Fruit fly (Drosophila melanogaster): ENCODE results near the gene CG32483.

Gene CG32483

DNA sequence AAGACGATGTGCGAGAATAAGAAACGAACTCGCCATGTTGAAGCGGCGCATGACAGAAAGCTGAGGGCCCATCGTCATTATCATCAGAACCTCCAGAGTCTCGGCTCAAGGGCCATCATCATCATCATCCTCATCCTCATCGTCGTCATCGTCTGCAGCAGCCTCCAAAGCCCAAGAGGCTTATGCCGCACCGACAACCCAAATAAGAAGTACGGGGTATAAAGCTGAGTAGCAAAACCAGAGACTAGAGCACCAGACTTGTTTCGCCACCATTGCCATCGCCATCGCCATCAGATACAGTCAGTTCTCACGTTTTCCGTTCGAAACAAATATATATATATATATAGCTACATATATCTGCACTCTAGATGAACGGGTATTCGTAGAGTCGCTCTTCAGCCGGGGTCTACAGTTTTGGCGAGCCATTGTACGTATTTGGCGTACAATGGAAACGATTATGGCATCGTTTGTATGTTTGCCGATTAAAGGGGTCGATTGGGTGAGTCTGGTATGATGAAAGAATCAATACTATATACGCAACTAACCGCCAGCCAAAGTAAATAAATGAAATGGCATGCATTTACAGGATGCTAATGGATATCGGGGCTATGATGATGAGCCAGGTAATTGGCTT lies 13.4 kb upstream of the CG32483 start:
- no peak for TF ChIP-seq noc (tag; optimal IDR thresholded peaks at IDR 0.05)

DNA sequence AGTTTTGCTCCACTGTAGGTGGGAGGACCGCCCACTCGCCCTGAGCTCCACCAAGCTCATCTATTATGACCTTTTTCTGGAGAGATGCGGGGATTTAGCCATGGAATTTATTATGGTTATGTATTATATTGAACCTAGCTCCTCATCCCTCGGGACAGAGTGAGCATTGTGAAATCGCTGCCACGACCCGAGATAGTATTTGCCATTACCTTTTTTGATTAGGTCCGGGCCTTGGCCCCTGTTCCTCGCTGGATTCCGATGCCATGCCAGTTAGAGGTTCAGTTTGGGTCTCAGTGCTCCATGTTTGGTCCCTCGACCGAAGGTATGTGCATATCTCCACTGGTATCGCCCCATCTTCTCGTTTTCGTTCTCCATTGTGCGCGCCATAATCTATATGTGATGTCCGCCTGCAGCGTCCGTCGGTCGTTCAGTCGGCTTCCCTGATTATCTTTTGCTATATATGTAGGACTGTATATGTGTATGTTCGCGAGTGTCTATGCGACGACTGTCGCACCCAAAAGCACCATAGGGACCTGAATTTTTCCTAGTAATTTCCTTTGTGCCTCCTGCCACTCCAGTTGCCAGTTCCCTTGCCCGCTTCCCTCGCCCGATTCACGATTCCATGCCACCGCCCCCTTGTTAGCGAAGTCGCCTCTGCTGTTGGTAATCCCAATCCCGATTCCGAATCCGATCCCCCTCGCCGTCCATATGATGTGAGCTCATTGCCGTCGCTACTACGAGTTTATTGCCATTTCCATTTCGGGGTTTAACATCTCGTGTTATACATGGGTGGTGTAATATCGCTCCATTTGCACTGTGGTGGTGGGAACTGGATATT lies 12.1 kb upstream of the CG32483 start:
- no peak for TF ChIP-seq noc (tag; optimal IDR thresholded peaks at IDR 0.05)

dm6 chr3L:700160-700917 lies 10.5 kb upstream of the CG32483 start:
- TF ChIP-seq noc (tag; optimal IDR thresholded peaks at IDR 0.05) = peak; percentile 43

dm6 chr3L:699368-700150 lies 9.7 kb upstream of the CG32483 start:
- no peak for TF ChIP-seq noc (tag; optimal IDR thresholded peaks at IDR 0.05)

DNA sequence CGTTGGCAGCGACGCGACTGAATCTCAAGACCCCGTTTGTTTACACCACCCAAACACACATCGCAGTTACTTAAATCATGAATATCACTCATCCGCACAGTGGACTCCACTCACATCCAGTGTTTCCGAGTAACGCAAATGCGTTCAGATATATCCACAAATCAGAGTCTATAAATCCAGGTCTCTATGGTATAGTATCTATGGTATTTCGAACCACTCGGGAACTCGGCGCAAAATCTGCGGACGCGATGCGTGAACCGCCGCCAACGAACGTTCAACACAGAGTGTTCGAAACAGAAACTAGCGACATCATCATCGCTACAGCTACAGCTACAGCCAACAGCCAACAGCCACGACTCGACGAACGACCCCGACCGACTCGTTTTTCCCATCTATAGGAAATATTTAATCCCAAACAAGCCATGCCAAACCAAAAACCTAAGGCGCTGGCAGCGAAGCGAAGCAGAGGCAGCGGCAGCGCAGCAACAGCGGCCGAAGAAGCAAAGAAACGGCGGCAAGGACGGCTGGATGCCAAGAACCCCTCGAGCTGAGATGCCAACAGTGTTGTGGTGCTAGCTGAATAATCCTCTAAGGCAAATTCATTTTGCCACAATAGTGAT lies 9.0 kb upstream of the CG32483 start, which contains the start of gene CG13894:
CG13894 (minus strand) TSS at position 397 of the 620 bp plus-strand sequence.
- no peak for TF ChIP-seq noc (tag; optimal IDR thresholded peaks at IDR 0.05)

- no peak for TF ChIP-seq noc (tag; optimal IDR thresholded peaks at IDR 0.05)
These were observed 7.8 kb upstream of the CG32483 start for dm6 chr3L:697724-698123.

DNA sequence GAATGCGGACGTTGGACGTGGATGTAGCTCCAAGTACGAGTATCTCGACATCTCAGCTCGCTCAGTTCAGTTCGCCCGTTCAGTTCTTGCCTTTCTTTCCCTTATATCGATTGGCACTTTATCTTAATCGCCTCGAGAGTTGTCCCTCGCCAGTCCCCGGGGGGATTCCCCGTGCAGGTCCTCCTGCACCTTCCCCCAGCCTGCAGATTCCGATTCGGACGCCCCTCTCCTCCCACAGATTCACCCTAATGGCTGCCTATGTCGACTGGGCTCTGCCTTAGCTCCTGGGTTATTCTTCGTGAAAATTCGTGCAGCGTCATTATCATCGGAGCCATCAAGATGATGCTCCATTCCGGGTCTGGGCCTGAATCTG lies 7.2 kb upstream of the CG32483 start:
- TF ChIP-seq noc (tag; optimal IDR thresholded peaks at IDR 0.05) = no peak

dm6 chr3L:696404-697054 lies 6.6 kb upstream of the CG32483 start:
- peak; percentile 85 for TF ChIP-seq noc (tag; optimal IDR thresholded peaks at IDR 0.05)

DNA sequence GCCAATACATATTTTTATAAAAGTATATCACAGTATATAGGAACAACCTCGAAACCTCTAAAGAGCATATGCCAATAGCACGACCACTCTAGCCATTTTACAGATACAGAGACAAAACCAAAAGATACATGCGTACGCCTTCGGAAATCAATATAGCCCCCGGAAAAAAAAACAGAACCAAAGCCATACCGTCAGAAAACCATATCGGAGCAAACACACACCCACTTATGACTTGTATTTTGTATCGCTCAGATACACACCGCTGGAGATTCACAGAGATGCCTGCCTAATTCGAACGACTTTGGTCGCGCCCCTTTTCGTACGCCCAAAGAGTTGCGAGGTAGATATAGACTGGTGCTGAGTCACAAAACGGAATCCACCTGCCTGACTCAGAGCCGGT lies 5.6 kb upstream of the CG32483 start:
- TF ChIP-seq noc (tag; optimal IDR thresholded peaks at IDR 0.05) = no peak

DNA sequence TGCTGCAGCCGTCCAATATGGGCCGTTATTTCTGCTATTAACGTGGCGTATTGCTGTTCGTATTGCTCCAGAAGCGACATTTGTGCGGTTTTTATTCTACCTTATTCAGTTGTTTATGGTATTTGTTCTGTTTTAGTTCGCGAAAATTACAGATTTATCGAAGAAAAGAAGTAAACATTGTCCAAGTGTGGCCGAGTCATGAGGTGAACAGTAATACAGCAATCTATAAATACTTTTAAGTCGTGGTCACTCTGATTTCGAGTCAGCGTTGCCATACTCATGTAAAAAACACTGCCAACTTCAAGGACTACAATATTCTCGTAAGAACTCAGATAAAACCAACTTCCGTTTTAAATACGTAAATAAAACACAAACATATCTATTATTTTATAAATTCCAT lies 2.8 kb upstream of the CG32483 start, which contains the start of gene Vti1a:
Vti1a (minus strand) TSS at position 221 of the 400 bp plus-strand sequence.
- TF ChIP-seq noc (tag; optimal IDR thresholded peaks at IDR 0.05) = no peak

DNA sequence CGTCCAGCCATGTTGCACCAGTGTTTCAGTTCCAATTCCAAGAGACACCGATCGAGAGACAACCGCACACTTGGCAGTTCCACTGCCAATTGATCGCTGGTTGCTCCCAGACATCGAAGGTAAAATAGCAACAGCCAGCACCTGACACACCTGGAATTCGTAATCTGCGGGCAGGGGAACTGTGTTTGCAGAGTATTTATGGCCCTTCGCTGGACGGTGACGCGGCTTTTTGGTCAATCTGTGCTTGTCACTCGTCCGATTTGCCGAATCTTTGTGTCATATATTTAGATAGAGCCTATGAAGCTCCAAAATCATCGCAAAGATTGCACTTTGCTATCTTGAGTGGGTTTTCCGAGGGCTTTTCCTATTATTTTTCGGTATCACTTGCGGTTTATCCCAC lies 2.0 kb downstream of the CG32483 start, which contains the start of gene hiro:
hiro (minus strand) TSS at position 101 of the 400 bp plus-strand sequence.
- TF ChIP-seq noc (tag; optimal IDR thresholded peaks at IDR 0.05) = peak; percentile 21

dm6 chr3L:685441-685804 lies 4.5 kb downstream of the CG32483 start, which contains the start of gene ebd1:
Gene ebd1, minus strand, starts transcription at chr3L:685549.
- TF ChIP-seq noc (tag; optimal IDR thresholded peaks at IDR 0.05) = no peak

DNA sequence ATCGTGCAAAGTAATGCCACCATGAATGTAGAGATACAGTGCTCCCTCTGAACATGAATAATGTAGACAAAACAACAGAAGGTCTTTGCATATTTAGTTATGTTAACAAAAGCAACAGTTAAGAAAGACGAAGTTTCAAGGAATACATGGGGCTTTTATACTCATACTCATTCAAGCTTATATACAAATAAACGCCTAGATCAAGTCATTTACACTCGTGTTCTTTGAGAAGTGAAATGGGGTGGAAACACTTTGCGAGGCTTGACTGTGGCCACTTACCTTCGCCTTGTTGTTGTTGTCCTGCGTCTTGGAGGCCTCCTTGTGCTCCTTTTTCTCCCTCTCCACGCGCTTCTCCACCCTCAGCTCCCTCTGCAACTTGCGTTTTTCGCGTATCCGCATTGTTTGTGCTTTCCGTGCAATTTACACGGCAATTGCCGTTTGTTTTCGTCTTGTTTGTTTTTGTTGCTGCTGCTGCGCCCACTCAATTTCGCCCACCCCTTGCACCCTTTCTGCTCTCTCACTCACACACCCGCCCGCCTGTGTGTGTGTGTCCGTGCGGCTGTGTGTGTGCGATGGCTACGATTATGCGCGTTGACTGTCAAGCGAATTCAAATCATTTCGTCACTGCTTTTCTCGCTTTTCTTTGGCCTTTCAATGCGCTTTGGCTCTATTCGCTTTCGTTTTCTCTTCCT lies 5.0 kb downstream of the CG32483 start:
- TF ChIP-seq noc (tag; optimal IDR thresholded peaks at IDR 0.05) = no peak

- TF ChIP-seq noc (tag; optimal IDR thresholded peaks at IDR 0.05) = no peak
These were observed 7.4 kb downstream of the CG32483 start, which contains the start of gene CG3386 for dm6 chr3L:682420-682882. Gene CG3386, minus strand, starts transcription at chr3L:682470.

All from whole organism, larva.